Fruit fly (Drosophila melanogaster): ENCODE data around the gene CG4884.

CG4884 gene

DNA sequence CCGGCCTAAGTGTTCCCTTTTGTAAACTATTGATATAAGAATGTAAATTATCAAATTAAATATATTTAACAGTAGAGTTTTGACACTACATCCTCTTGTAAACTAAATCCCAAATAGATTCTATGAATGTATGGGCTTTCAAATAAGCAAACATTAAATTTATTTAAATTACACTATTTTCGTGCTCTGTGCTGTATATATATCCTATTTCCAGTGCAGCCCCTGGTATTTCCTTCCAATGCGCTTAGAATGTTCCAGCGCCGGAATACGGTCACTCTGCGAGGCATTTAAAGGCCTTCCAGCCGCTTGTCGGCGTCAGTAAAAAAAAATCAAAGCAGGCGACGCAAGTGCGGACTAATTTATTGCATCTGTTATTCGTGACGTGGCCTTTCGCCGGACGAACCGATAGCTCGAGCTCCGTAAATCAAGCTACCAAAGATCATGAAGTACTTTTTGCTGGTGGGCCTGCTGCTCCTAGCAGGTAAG is 10.6 kb downstream of the CG4884 start, which contains the start of gene Gp93 (continued):
- TF ChIP-seq NC2β (GFP tag; optimal IDR thresholded peaks at IDR 0.05) (peak; percentile 41), CG1529 (GFP tag; optimal IDR thresholded peaks at IDR 0.05) (no peak), CrebB (tag; optimal IDR thresholded peaks at IDR 0.05) (peak; percentile 5), Nf-YB (GFP tag; optimal IDR thresholded peaks at IDR 0.05) (peak; percentile 16), CG7271 (tag; optimal IDR thresholded peaks at IDR 0.05) (no peak), CG13424 (tag; optimal IDR thresholded peaks at IDR 0.05) (peak; percentile 69), gcm (GFP tag; optimal IDR thresholded peaks at IDR 0.05) (no peak), Oaz (GFP tag; IDR thresholded peaks at IDR 0.05) (peak; percentile 21; the same call in 1 of the 2 replicates), en (GFP tag; optimal IDR thresholded peaks at IDR 0.05) (no peak), CG9817 (tag; optimal IDR thresholded peaks at IDR 0.05) (peak; percentile 46), CG12299 (tag; optimal IDR thresholded peaks at IDR 0.05) (no peak), Fer2 (tag; optimal IDR thresholded peaks at IDR 0.05) (no peak), ash1 (GFP tag; optimal IDR thresholded peaks at IDR 0.05) (no peak), CG14710 (tag; optimal IDR thresholded peaks at IDR 0.05) (peak; percentile 38), CG31388 (GFP tag; optimal IDR thresholded peaks at IDR 0.05) (no peak), Poxn (GFP tag; IDR thresholded peaks at IDR 0.05) (no peak), tgo (GFP tag; IDR thresholded peaks at IDR 0.05) (peak; percentile 71; the same call in 2 of the 3 replicates), Sox100B (GFP tag; optimal IDR thresholded peaks at IDR 0.05) (no peak), Med (GFP tag) (peak; percentile 89), CG18011 (GFP tag; optimal IDR thresholded peaks at IDR 0.05) (peak; percentile 12), shn (GFP tag; optimal IDR thresholded peaks at IDR 0.05) (no peak), z (GFP tag; IDR thresholded peaks at IDR 0.05) (no peak), Usf (GFP tag; optimal IDR thresholded peaks at IDR 0.05) (peak; percentile 23), CTCF (GFP tag; optimal IDR thresholded peaks at IDR 0.05) (no peak), fru (optimal IDR thresholded peaks at IDR 0.05) (no peak), CG10565 (GFP tag; optimal IDR thresholded peaks at IDR 0.05) (no peak), sqz (GFP tag; optimal IDR thresholded peaks at IDR 0.05) (peak; percentile 95), lmd (GFP tag; IDR thresholded peaks at IDR 0.05) (peak; percentile 66), CG13296 (GFP tag; optimal IDR thresholded peaks at IDR 0.05) (peak; percentile 45), trem (tag; optimal IDR thresholded peaks at IDR 0.05) (peak; percentile 29), ac (GFP tag; optimal IDR thresholded peaks at IDR 0.05) (no peak), CG11456 (GFP tag; IDR thresholded peaks at IDR 0.05) (0 out of 3 replicates have a peak, but pooled peaks have one; percentile 43), CG17385 (GFP tag; optimal IDR thresholded peaks at IDR 0.05) (peak; percentile 44), CG1647 (GFP tag; optimal IDR thresholded peaks at IDR 0.05) (no peak), CG2120 (GFP tag; optimal IDR thresholded peaks at IDR 0.05) (peak; percentile 57), Optix (GFP tag; IDR thresholded peaks at IDR 0.05) (peak; percentile 51; the same call in 1 of the 3 replicates), zfh2 (GFP tag; optimal IDR thresholded peaks at IDR 0.05) (no peak), Neu2 (GFP tag; optimal IDR thresholded peaks at IDR 0.05; ENCODE audit: borderline replicate concordance) (no peak), Hr78 (GFP tag; optimal IDR thresholded peaks at IDR 0.05) (no peak), hbn (GFP tag; IDR thresholded peaks at IDR 0.05; ENCODE audit: partially characterized antibody) (no peak), ssp (GFP tag; IDR thresholded peaks at IDR 0.05) (peak; percentile 54), bsh (GFP tag; optimal IDR thresholded peaks at IDR 0.05) (peak; percentile 20 to 53), croc (GFP tag; conservative IDR thresholded peaks at IDR 0.05) (peak; percentile 49; the same call in 1 of the 3 replicates), grau (tag; optimal IDR thresholded peaks at IDR 0.05) (peak; percentile 68), CG18764 (GFP tag; optimal IDR thresholded peaks at IDR 0.05) (no peak), CG2202 (tag; optimal IDR thresholded peaks at IDR 0.05) (no peak), CG10366 (GFP tag; IDR thresholded peaks at IDR 0.05) (peak; percentile 71), CG11085 (GFP tag; IDR thresholded peaks at IDR 0.05) (peak; percentile 56), CG32767 (GFP tag; IDR thresholded peaks at IDR 0.05) (no peak; the same call in 1 of the 2 replicates), Ets65A (GFP tag) (peak; percentile 72), CG7372 (GFP tag; IDR thresholded peaks at IDR 0.05) (peak; percentile 40; the same call in 1 of the 2 replicates), hth (optimal IDR thresholded peaks at IDR 0.05) (no peak)
